Worm (Caenorhabditis elegans) whole organism, mixed stage, embryonic: ENCODE data around the gene sdz-31.

ENCODE experiments used
- M03D4.4 ChIP-seq: sonication (generic microtip); optimal IDR thresholded peaks from 2 replicates; lab custom pipeline; 2017; ENCODE audit warnings: mild to moderate bottlenecking, missing genetic modification characterization, missing compliant biosample characterization
- elt-1 ChIP-seq: sonication (generic microtip); optimal IDR thresholded peaks from 2 replicates; lab custom pipeline; 2017; ENCODE audit warnings: missing genetic modification characterization, mild to moderate bottlenecking, missing compliant biosample characterization, antibody characterized with exemption, moderate library complexity, borderline replicate concordance; ENCODE audit not compliant: insufficient read depth
- flh-1 ChIP-seq: fragments of 200-800 bp; sonication (Bioruptor generic); optimal IDR thresholded peaks from 2 replicates; lab custom pipeline; 2018; ENCODE audit warnings: mild to moderate bottlenecking, missing genetic modification characterization, moderate library complexity, missing compliant biosample characterization
- hlh-1 ChIP-seq: fragments of 150-350 bp; optimal IDR thresholded peaks from 2 replicates; lab custom pipeline; 2014; ENCODE audit warnings: missing biosample characterization, missing genetic modification reagents, missing genetic modification characterization
- lin-13 ChIP-seq: fragments of 150-350 bp; optimal IDR thresholded peaks from 2 replicates; lab custom pipeline; 2014; ENCODE audit warnings: missing biosample characterization, missing genetic modification characterization
- lsy-2 ChIP-seq: fragments of 150-350 bp; optimal IDR thresholded peaks from 2 replicates; lab custom pipeline; 2014; ENCODE audit warnings: missing biosample characterization, missing genetic modification characterization
- nhr-12 ChIP-seq: fragments of 150-350 bp; optimal IDR thresholded peaks from 2 replicates; lab custom pipeline; 2014; ENCODE audit warnings: missing biosample characterization, missing genetic modification characterization
- nhr-237 ChIP-seq: fragments of 150-350 bp; optimal IDR thresholded peaks from 2 replicates; lab custom pipeline; 2014; ENCODE audit warnings: missing biosample characterization, missing genetic modification characterization
- nhr-76 ChIP-seq: sonication (generic microtip); optimal IDR thresholded peaks from 2 replicates; lab custom pipeline; 2017; ENCODE audit warnings: missing biosample characterization, missing genetic modification characterization
- sem-2 ChIP-seq: fragments of 200-800 bp; sonication (Bioruptor generic); optimal IDR thresholded peaks from 2 replicates; lab custom pipeline; 2018; ENCODE audit warnings: mild to moderate bottlenecking, missing genetic modification characterization, missing compliant biosample characterization
- snpc-4 ChIP-seq: fragments of 150-350 bp; optimal IDR thresholded peaks from 2 replicates; lab custom pipeline; 2014; ENCODE audit warnings: missing biosample characterization, missing genetic modification characterization
- tbx-8 ChIP-seq: fragments of 200-800 bp; sonication (Bioruptor generic); optimal IDR thresholded peaks from 2 replicates; lab custom pipeline; 2018; ENCODE audit warnings: mild to moderate bottlenecking, missing genetic modification characterization, moderate library complexity, missing compliant biosample characterization
- ztf-11 ChIP-seq: fragments of 150-350 bp; optimal IDR thresholded peaks from 2 replicates; lab custom pipeline; 2014; ENCODE audit warnings: missing biosample characterization, missing genetic modification characterization

DNA sequence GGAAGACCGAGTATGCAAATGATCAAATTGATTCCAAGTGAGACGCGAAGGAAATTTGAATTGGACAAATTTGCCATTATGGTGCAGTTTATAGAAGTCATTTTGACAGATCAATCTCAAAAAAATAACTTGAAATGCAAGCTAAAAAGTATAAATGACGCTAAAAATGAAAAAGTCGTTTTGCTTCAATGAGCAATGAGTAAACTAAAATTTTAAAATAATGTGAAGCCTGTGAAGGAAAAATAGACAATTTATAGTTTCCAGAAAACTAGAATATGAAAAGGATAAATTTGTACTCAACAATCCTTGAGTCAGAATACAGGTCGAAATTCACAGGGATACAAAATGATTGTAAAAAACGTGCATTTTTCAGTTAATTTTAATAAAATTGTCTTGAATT lies 11.7 kb upstream of the sdz-31 start, which contains the start of gene srab-17:
- TF ChIP-seq lsy-2 (tag; lab: Kevin White, UChicago): no peak
- TF ChIP-seq M03D4.4 (tag; lab: Kevin White, UChicago): no peak
- no peak for TF ChIP-seq tbx-8
- TF ChIP-seq nhr-237 (tag; lab: Kevin White, UChicago): no peak
- no peak for TF ChIP-seq nhr-12 (tag; lab: Kevin White, UChicago)
- no peak for TF ChIP-seq lin-13
- no peak for TF ChIP-seq ztf-11 (tag; lab: Kevin White, UChicago)
- TF ChIP-seq sem-2 (GFP tag; lab: Kevin White, UChicago): no peak
- no peak for TF ChIP-seq snpc-4
- no peak for TF ChIP-seq elt-1 (tag; lab: Kevin White, UChicago)
- no peak for TF ChIP-seq hlh-1 (tag; lab: Kevin White, UChicago)
- no peak for TF ChIP-seq nhr-76
- TF ChIP-seq flh-1 (GFP tag; lab: Kevin White, UChicago): no peak
